Fruit fly (Drosophila melanogaster) whole organism, embryonic: ENCODE results near the gene dlg1.

ENCODE experiments used
- Ada2b ChIP-seq: fragments of 200-800 bp; sonication (Bioruptor generic); IDR thresholded peaks from 2 replicates; pipeline ENCODE4 v1.3.6; 2022; ENCODE audit warnings: missing biosample characterization, missing genetic modification characterization
- Adf1 ChIP-seq: fragments of 200-800 bp; sonication (Bioruptor generic); IDR thresholded peaks from 2 replicates; pipeline ENCODE4 v1.3.6; 2022; ENCODE audit warnings: missing biosample characterization, missing genetic modification characterization
- CG10267 ChIP-seq: fragments of 200-800 bp; sonication (Bioruptor generic); optimal IDR thresholded peaks from 2 replicates; lab custom pipeline; 2018; ENCODE audit warnings: missing biosample characterization, mild to moderate bottlenecking, missing genetic modification characterization, moderate library complexity
- CG10654 ChIP-seq: fragments of 200-800 bp; sonication (Bioruptor generic); optimal IDR thresholded peaks from 2 replicates; lab custom pipeline; 2016; ENCODE audit warnings: missing biosample characterization, missing genetic modification characterization
- CG14667 ChIP-seq: fragments of 200-800 bp; sonication (Bioruptor generic); IDR thresholded peaks from 2 replicates; pipeline ENCODE4 v1.3.6; 2022; ENCODE audit warnings: missing biosample characterization, missing genetic modification characterization
- CG15073 ChIP-seq: fragments of 200-800 bp; sonication (Bioruptor generic); optimal IDR thresholded peaks from 2 replicates; lab custom pipeline; 2016; ENCODE audit warnings: missing biosample characterization, missing genetic modification characterization
- CG15514 ChIP-seq: fragments of 200-800 bp; sonication (Bioruptor generic); optimal IDR thresholded peaks from 3 replicates; lab custom pipeline; 2017; ENCODE audit warnings: missing biosample characterization, missing genetic modification characterization, mild to moderate bottlenecking, moderate library complexity, missing genetic modification reagents
- CG15696 ChIP-seq: fragments of 200-800 bp; sonication (Bioruptor generic); optimal IDR thresholded peaks from 2 replicates; lab custom pipeline; 2019; ENCODE audit warnings: missing biosample characterization, mild to moderate bottlenecking, missing genetic modification characterization, moderate library complexity
- CG17385 ChIP-seq: fragments of 200-800 bp; sonication (Bioruptor generic); optimal IDR thresholded peaks from 3 replicates; lab custom pipeline; 2018; ENCODE audit warnings: missing biosample characterization, mild to moderate bottlenecking, missing genetic modification characterization
- CG17568 ChIP-seq: fragments of 200-800 bp; sonication (Bioruptor generic); optimal IDR thresholded peaks from 2 replicates; lab custom pipeline; 2018; ENCODE audit warnings: missing biosample characterization, mild to moderate bottlenecking, missing genetic modification characterization, moderate library complexity
- CG17912 ChIP-seq: fragments of 200-800 bp; sonication (Bioruptor generic); optimal IDR thresholded peaks from 2 replicates; lab custom pipeline; 2018; ENCODE audit warnings: missing biosample characterization, mild to moderate bottlenecking, missing genetic modification characterization
- CG2875 ChIP-seq: fragments of 200-800 bp; sonication (Bioruptor generic); optimal IDR thresholded peaks from 2 replicates; lab custom pipeline; 2017; ENCODE audit warnings: missing biosample characterization, mild to moderate bottlenecking, missing genetic modification characterization, missing genetic modification reagents
- CG31388 ChIP-seq: fragments of 200-800 bp; sonication (Bioruptor generic); optimal IDR thresholded peaks from 2 replicates; lab custom pipeline; 2016; ENCODE audit warnings: missing biosample characterization, missing genetic modification characterization
- CG31441 ChIP-seq: fragments of 200-800 bp; sonication (Bioruptor generic); IDR thresholded peaks from 2 replicates; pipeline ENCODE4 v1.3.6; 2022; ENCODE audit warnings: missing biosample characterization, missing genetic modification characterization
- CG32767 ChIP-seq: fragments of 200-800 bp; sonication (Bioruptor generic); IDR thresholded peaks from 2 replicates; pipeline ENCODE4 v1.3.6; 2022; ENCODE audit warnings: missing biosample characterization, missing genetic modification characterization
- CG33557 ChIP-seq: fragments of 200-800 bp; sonication (Bioruptor generic); optimal IDR thresholded peaks from 2 replicates; lab custom pipeline; 2019; ENCODE audit warnings: missing biosample characterization, mild to moderate bottlenecking, missing genetic modification characterization, moderate library complexity
- CG9727 ChIP-seq: fragments of 200-800 bp; sonication (Bioruptor generic); optimal IDR thresholded peaks from 3 replicates; lab custom pipeline; 2017; ENCODE audit warnings: missing biosample characterization, mild to moderate bottlenecking, missing genetic modification characterization
- CG9932 ChIP-seq: fragments of 200-800 bp; sonication (Bioruptor generic); IDR thresholded peaks from 2 replicates; pipeline ENCODE4 v1.3.6; 2022; ENCODE audit warnings: missing biosample characterization, missing genetic modification characterization
- Doc3 ChIP-seq: fragments of 200-800 bp; sonication (Bioruptor generic); IDR thresholded peaks from 3 replicates; pipeline ENCODE4 v1.3.6; 2022; ENCODE audit warnings: missing biosample characterization, missing genetic modification characterization; ENCODE audit not compliant: partially characterized antibody
- HLH4C ChIP-seq: fragments of 200-800 bp; sonication (Bioruptor generic); IDR thresholded peaks from 3 replicates; pipeline ENCODE4 v1.3.6; 2022; ENCODE audit warnings: missing biosample characterization, missing genetic modification characterization; ENCODE audit not compliant: partially characterized antibody
- HLH54F ChIP-seq: fragments of 200-800 bp; sonication (Bioruptor generic); optimal IDR thresholded peaks from 3 replicates; lab custom pipeline; 2016; ENCODE audit warnings: missing biosample characterization, missing genetic modification characterization
- Hr39 ChIP-seq: fragments of >200 bp; optimal IDR thresholded peaks from 2 replicates; lab custom pipeline; 2017
- Nf-YA ChIP-seq: fragments of 200-800 bp; sonication (Bioruptor generic); IDR thresholded peaks from 2 replicates; pipeline ENCODE4 v1.3.6; 2022; ENCODE audit warnings: missing biosample characterization, missing genetic modification characterization
- Optix ChIP-seq: fragments of 200-800 bp; sonication (Bioruptor generic); IDR thresholded peaks from 3 replicates; pipeline ENCODE4 v1.3.6; 2022; ENCODE audit warnings: missing biosample characterization, missing genetic modification characterization
- Pdp1 ChIP-seq, 2 experiments: fragments of 200-800 bp; sonication (Bioruptor generic); optimal IDR thresholded peaks; 3 replicates each; lab custom pipeline; 2016; ENCODE audit warnings: missing biosample characterization in 2 of 2, missing genetic modification characterization in 2 of 2, mild to moderate bottlenecking in 1 of 2, moderate library complexity in 1 of 2
- Sry-β ChIP-seq: fragments of 200-800 bp; sonication (Bioruptor generic); optimal IDR thresholded peaks from 2 replicates; lab custom pipeline; 2018; ENCODE audit warnings: missing biosample characterization, mild to moderate bottlenecking, missing genetic modification characterization, moderate library complexity
- TFAM ChIP-seq: fragments of 200-800 bp; sonication (Bioruptor generic); optimal IDR thresholded peaks from 2 replicates; lab custom pipeline; 2017; ENCODE audit warnings: missing biosample characterization, missing genetic modification characterization, inconsistent platforms
- ab ChIP-seq: fragments of 200-800 bp; sonication (Bioruptor generic); optimal IDR thresholded peaks from 2 replicates; lab custom pipeline; 2016; ENCODE audit warnings: missing biosample characterization, missing genetic modification characterization
- amos ChIP-seq: fragments of 200-800 bp; sonication (Bioruptor generic); IDR thresholded peaks from 2 replicates; pipeline ENCODE4 v1.3.6; 2022; ENCODE audit warnings: missing biosample characterization, missing genetic modification characterization; ENCODE audit not compliant: partially characterized antibody
- bab2 ChIP-seq: fragments of 200-800 bp; sonication (Bioruptor generic); optimal IDR thresholded peaks from 2 replicates; lab custom pipeline; 2016; ENCODE audit warnings: missing biosample characterization, missing genetic modification characterization
- cad ChIP-seq: fragments of >200 bp; optimal IDR thresholded peaks from 2 replicates; lab custom pipeline; 2017; ENCODE audit warnings: missing biosample characterization, missing genetic modification characterization
- corto ChIP-seq: fragments of 200-800 bp; sonication (Bioruptor generic); optimal IDR thresholded peaks from 2 replicates; lab custom pipeline; 2016; ENCODE audit warnings: missing biosample characterization, mild to moderate bottlenecking, missing genetic modification characterization, moderate library complexity
- esg ChIP-seq: fragments of 200-800 bp; sonication (Bioruptor generic); conservative IDR thresholded peaks from 2 replicates; pipeline ENCODE4 v1.3.6; 2022; ENCODE audit warnings: missing biosample characterization, missing genetic modification characterization
- fd64A ChIP-seq: fragments of 200-800 bp; sonication (Bioruptor generic); optimal IDR thresholded peaks from 3 replicates; lab custom pipeline; 2018; ENCODE audit warnings: missing biosample characterization, mild to moderate bottlenecking, missing genetic modification characterization
- hb ChIP-seq: fragments of 200-800 bp; sonication (Bioruptor generic); IDR thresholded peaks from 3 replicates; pipeline ENCODE4 v1.3.6; 2022; ENCODE audit warnings: missing biosample characterization, missing genetic modification characterization; ENCODE audit not compliant: partially characterized antibody
- her ChIP-seq: fragments of 200-800 bp; sonication (Bioruptor generic); optimal IDR thresholded peaks from 2 replicates; lab custom pipeline; 2016; ENCODE audit warnings: missing biosample characterization, missing genetic modification characterization
- inv ChIP-seq: fragments of 200-800 bp; sonication (Bioruptor generic); IDR thresholded peaks from 2 replicates; pipeline ENCODE4 v1.3.6; 2022; ENCODE audit warnings: missing biosample characterization, missing genetic modification characterization; ENCODE audit not compliant: partially characterized antibody
- kah ChIP-seq: fragments of 200-800 bp; sonication (Bioruptor generic); optimal IDR thresholded peaks from 2 replicates; lab custom pipeline; 2018; ENCODE audit warnings: missing biosample characterization, mild to moderate bottlenecking, missing genetic modification characterization
- mld ChIP-seq: fragments of 200-800 bp; sonication (Bioruptor generic); IDR thresholded peaks from 3 replicates; pipeline ENCODE4 v1.3.6; 2022; ENCODE audit warnings: missing biosample characterization, missing genetic modification characterization; ENCODE audit not compliant: partially characterized antibody
- nom ChIP-seq: fragments of 200-800 bp; sonication (Bioruptor generic); optimal IDR thresholded peaks from 2 replicates; lab custom pipeline; 2017; ENCODE audit warnings: missing biosample characterization, missing genetic modification characterization, mild to moderate bottlenecking, moderate library complexity, missing genetic modification reagents
- p53 ChIP-seq: fragments of 200-800 bp; sonication (Bioruptor generic); optimal IDR thresholded peaks from 2 replicates; lab custom pipeline; 2016; ENCODE audit warnings: missing biosample characterization, missing genetic modification characterization
- schlank ChIP-seq: fragments of 200-800 bp; sonication (Bioruptor generic); optimal IDR thresholded peaks from 2 replicates; lab custom pipeline; 2018; ENCODE audit warnings: missing biosample characterization, mild to moderate bottlenecking, missing genetic modification characterization
- sens ChIP-seq: fragments of 200-800 bp; sonication (Bioruptor generic); peaks from one replicate; lab custom pipeline; 2016; ENCODE audit warnings: missing biosample characterization, missing genetic modification characterization
- stwl ChIP-seq: fragments of 200-800 bp; sonication (Bioruptor generic); optimal IDR thresholded peaks from 3 replicates; lab custom pipeline; 2018; ENCODE audit warnings: missing biosample characterization, mild to moderate bottlenecking, missing genetic modification characterization, moderate library complexity
- twi ChIP-seq: fragments of 200-800 bp; optimal IDR thresholded peaks from 2 replicates; lab custom pipeline; 2019; ENCODE audit warnings: missing biosample characterization, mild to moderate bottlenecking, missing genetic modification characterization, moderate library complexity
- unc-4 ChIP-seq: fragments of 200-800 bp; sonication (Bioruptor generic); IDR thresholded peaks from 2 replicates; pipeline ENCODE4 v1.3.6; 2022; ENCODE audit warnings: missing biosample characterization, missing genetic modification characterization; ENCODE audit not compliant: partially characterized antibody
- wdn ChIP-seq: fragments of 200-800 bp; sonication (Bioruptor generic); IDR thresholded peaks from 2 replicates; pipeline ENCODE4 v1.3.6; 2022; ENCODE audit warnings: missing biosample characterization, missing genetic modification characterization
- z ChIP-seq: fragments of 200-800 bp; sonication (Bioruptor generic); IDR thresholded peaks from 3 replicates; pipeline ENCODE4 v1.3.6; 2022; ENCODE audit warnings: missing biosample characterization, missing genetic modification characterization
- zen2 ChIP-seq: fragments of 200-800 bp; sonication (Bioruptor generic); IDR thresholded peaks from 3 replicates; pipeline ENCODE4 v1.3.6; 2022; ENCODE audit warnings: missing biosample characterization, missing genetic modification characterization; ENCODE audit not compliant: partially characterized antibody

The dlg1 gene

DNA sequence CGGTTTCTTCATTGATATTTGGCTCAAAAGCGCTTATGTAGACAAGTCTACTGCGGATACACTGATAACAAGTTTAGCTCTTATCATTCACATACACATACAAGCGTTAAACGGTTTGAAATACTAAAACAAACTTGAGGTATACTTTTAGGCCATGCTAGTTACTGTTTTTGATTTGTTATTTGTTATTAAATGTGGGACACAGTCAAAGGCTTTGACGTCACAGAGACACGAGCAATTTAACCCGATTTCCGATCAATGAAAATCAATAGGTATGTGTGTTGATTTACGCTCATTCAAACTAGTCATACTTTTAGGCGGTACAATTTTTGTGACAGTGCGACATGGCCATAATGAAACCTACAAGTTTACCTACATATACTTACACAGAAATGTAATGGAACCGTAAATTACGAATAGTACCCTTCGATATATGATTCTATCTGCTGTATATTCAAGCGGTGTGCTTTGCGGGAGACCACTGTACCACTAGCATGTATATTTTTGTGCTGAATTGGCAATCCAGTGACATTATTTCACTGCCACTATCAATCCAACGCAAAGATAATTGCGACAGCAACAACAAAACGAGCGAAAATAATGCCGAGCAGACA, 77.4 kb downstream of the dlg1 start:
- TF ChIP-seq unc-4 (GFP tag; lab: Robert Waterston, UW) (no peak), twi (tag; lab: Kevin White, UChicago) (no peak), CG15696 (tag; lab: Kevin White, UChicago) (peak; percentile 48), CG14667 (GFP tag; lab: Robert Waterston, UW) (peak; percentile 72), CG10654 (peak; percentile 70), schlank (peak; percentile 90), wdn (GFP tag; lab: Robert Waterston, UW) (peak; percentile 86), amos (peak; percentile 11; the same call in 1 of the 2 replicates), CG15514 (GFP tag; lab: Kevin White, UChicago) (peak; percentile 74), her (GFP tag; lab: Kevin White, UChicago) (peak; percentile 80), Pdp1 (GFP tag; optimal IDR thresholded peaks at IDR 0.05; lab: Kevin White, UChicago) (peak; percentile 44 to 64), cad (GFP tag; lab: Kevin White, UChicago) (no peak), CG33557 (no peak), kah (GFP tag; lab: Kevin White, UChicago) (no peak), CG17385 (peak; percentile 50), ab (GFP tag; lab: Kevin White, UChicago) (peak; percentile 72), CG10267 (tag; lab: Kevin White, UChicago) (peak; percentile 12), Doc3 (GFP tag; lab: Robert Waterston, UW) (no peak), Nf-YA (GFP tag; lab: Robert Waterston, UW) (peak; percentile 43; the same call in 1 of the 2 replicates), stwl (tag; lab: Kevin White, UChicago) (no peak), Hr39 (lab: Kevin White, UChicago) (no peak), CG9727 (GFP tag; lab: Kevin White, UChicago) (peak; percentile 62), sens (GFP tag; lab: Kevin White, UChicago) (peak; percentile 92), CG17568 (GFP tag; lab: Kevin White, UChicago) (peak; percentile 51), CG32767 (GFP tag; lab: Robert Waterston, UW) (0 out of 2 replicates have a peak, but pooled peaks have one; percentile 32), HLH4C (no peak), z (GFP tag; lab: Robert Waterston, UW) (no peak; the same call in 2 of the 3 replicates), CG15073 (GFP tag; lab: Kevin White, UChicago) (no peak), CG9932 (peak; percentile 95), Adf1 (GFP tag; lab: Robert Waterston, UW) (peak; percentile 57), bab2 (GFP tag; lab: Kevin White, UChicago) (peak; percentile 86), p53 (GFP tag; lab: Kevin White, UChicago) (no peak), hb (GFP tag; lab: Robert Waterston, UW) (no peak), corto (GFP tag; lab: Kevin White, UChicago) (peak; percentile 60), inv (GFP tag; lab: Robert Waterston, UW) (no peak), zen2 (no peak), Sry-β (GFP tag; lab: Kevin White, UChicago) (no peak), mld (GFP tag; lab: Robert Waterston, UW) (no peak), CG2875 (no peak), CG31388 (GFP tag; lab: Kevin White, UChicago) (no peak), HLH54F (peak; percentile 84), CG31441 (GFP tag; lab: Robert Waterston, UW) (0 out of 2 replicates have a peak, but pooled peaks have one; percentile 38), fd64A (GFP tag; lab: Kevin White, UChicago) (no peak), Optix (GFP tag; lab: Robert Waterston, UW) (0 out of 3 replicates have a peak, but pooled peaks have one; percentile 57), CG17912 (GFP tag; lab: Kevin White, UChicago) (no peak), esg (GFP tag; lab: Robert Waterston, UW) (peak; percentile 77), nom (GFP tag; lab: Kevin White, UChicago) (no peak), Ada2b (GFP tag; lab: Robert Waterston, UW) (peak; percentile 89), TFAM (GFP tag; lab: Kevin White, UChicago) (no peak)
